Fruit fly (Drosophila melanogaster) whole organism, prepupa: ENCODE results near the gene CG43072.

ENCODE experiments used
- Blimp-1 ChIP-seq: fragments of 200-800 bp; sonication (Bioruptor generic); optimal IDR thresholded peaks from 3 replicates; lab custom pipeline; 2017; ENCODE audit warnings: missing biosample characterization, missing genetic modification characterization, mild to moderate bottlenecking, moderate library complexity, missing genetic modification reagents
- CG10669 ChIP-seq: fragments of 200-800 bp; sonication (Bioruptor generic); optimal IDR thresholded peaks from 3 replicates; lab custom pipeline; 2018; ENCODE audit warnings: missing biosample characterization, mild to moderate bottlenecking, missing genetic modification characterization, moderate library complexity
- CG11294 ChIP-seq: fragments of 200-800 bp; sonication (Bioruptor generic); IDR thresholded peaks from 2 replicates; pipeline ENCODE4 v1.3.6; 2022; ENCODE audit warnings: missing biosample characterization, missing genetic modification characterization
- CG11762 ChIP-seq: fragments of 200-800 bp; sonication (Bioruptor generic); optimal IDR thresholded peaks from 3 replicates; lab custom pipeline; 2016; ENCODE audit warnings: missing biosample characterization, missing genetic modification characterization; ENCODE audit not compliant: insufficient read depth
- CG15336 ChIP-seq: fragments of 200-800 bp; sonication (Bioruptor generic); IDR thresholded peaks from 2 replicates; pipeline ENCODE4 v1.3.6; 2022; ENCODE audit warnings: missing biosample characterization, missing genetic modification characterization
- CG1621 ChIP-seq: fragments of 200-800 bp; sonication (Bioruptor generic); optimal IDR thresholded peaks from 3 replicates; lab custom pipeline; 2018; ENCODE audit warnings: missing biosample characterization, mild to moderate bottlenecking, missing genetic modification characterization
- CG31627 ChIP-seq: fragments of 200-800 bp; sonication (Bioruptor generic); optimal IDR thresholded peaks from 3 replicates; lab custom pipeline; 2016; ENCODE audit warnings: missing biosample characterization, missing genetic modification characterization
- CG34406 ChIP-seq: fragments of 200-800 bp; sonication (Bioruptor generic); optimal IDR thresholded peaks from 3 replicates; lab custom pipeline; 2016; ENCODE audit warnings: missing biosample characterization, missing genetic modification characterization
- CG3919 ChIP-seq: fragments of 200-800 bp; sonication (Bioruptor generic); optimal IDR thresholded peaks from 3 replicates; lab custom pipeline; 2016; ENCODE audit warnings: missing biosample characterization, missing genetic modification characterization
- CG6792 ChIP-seq: fragments of 200-800 bp; sonication (Bioruptor generic); optimal IDR thresholded peaks from 3 replicates; lab custom pipeline; 2016; ENCODE audit warnings: missing biosample characterization, missing genetic modification characterization
- CG6854 ChIP-seq: fragments of 200-800 bp; sonication (Bioruptor generic); optimal IDR thresholded peaks from 2 replicates; lab custom pipeline; 2017; ENCODE audit warnings: missing biosample characterization, mild to moderate bottlenecking, missing genetic modification characterization
- CG7368 ChIP-seq: fragments of 200-800 bp; sonication (Bioruptor generic); optimal IDR thresholded peaks from 3 replicates; lab custom pipeline; 2016; ENCODE audit warnings: missing biosample characterization, missing genetic modification characterization
- Eip78C ChIP-seq: fragments of 200-800 bp; sonication (Bioruptor generic); peaks from one replicate; lab custom pipeline; 2016; ENCODE audit warnings: missing biosample characterization, missing genetic modification characterization
- Ets21C ChIP-seq: fragments of 200-800 bp; sonication (Bioruptor generic); optimal IDR thresholded peaks from 3 replicates; lab custom pipeline; 2016; ENCODE audit warnings: missing biosample characterization, missing genetic modification characterization
- Ets96B ChIP-seq: fragments of 200-800 bp; optimal IDR thresholded peaks from 2 replicates; lab custom pipeline; 2019; ENCODE audit warnings: missing biosample characterization, mild to moderate bottlenecking, missing genetic modification characterization, moderate library complexity
- Hr38 ChIP-seq: sonication (Bioruptor generic); optimal IDR thresholded peaks from 2 replicates; lab custom pipeline; 2016; ENCODE audit warnings: missing biosample characterization, missing genetic modification characterization
- Hr39 ChIP-seq: fragments of 200-800 bp; sonication (Bioruptor generic); optimal IDR thresholded peaks from 2 replicates; lab custom pipeline; 2016; ENCODE audit warnings: missing biosample characterization, missing genetic modification characterization
- Hr4 ChIP-seq: fragments of 200-800 bp; sonication (Bioruptor generic); optimal IDR thresholded peaks from 3 replicates; lab custom pipeline; 2016; ENCODE audit warnings: missing biosample characterization, missing genetic modification characterization
- Lpt ChIP-seq: fragments of 200-800 bp; sonication (Bioruptor generic); optimal IDR thresholded peaks from 3 replicates; lab custom pipeline; 2016; ENCODE audit warnings: missing biosample characterization, missing genetic modification characterization
- Met ChIP-seq: fragments of 200-800 bp; sonication (Bioruptor generic); optimal IDR thresholded peaks from 3 replicates; lab custom pipeline; 2016; ENCODE audit warnings: missing biosample characterization, missing genetic modification characterization
- Sox102F ChIP-seq: fragments of 200-800 bp; sonication (Bioruptor generic); optimal IDR thresholded peaks from 2 replicates; lab custom pipeline; 2016; ENCODE audit warnings: missing biosample characterization, mild to moderate bottlenecking, missing genetic modification characterization
- Sox14 ChIP-seq: fragments of 200-800 bp; sonication (Bioruptor generic); optimal IDR thresholded peaks from 3 replicates; lab custom pipeline; 2016; ENCODE audit warnings: missing biosample characterization, missing genetic modification characterization
- achi ChIP-seq: fragments of 200-800 bp; sonication (Bioruptor generic); optimal IDR thresholded peaks from 3 replicates; lab custom pipeline; 2016; ENCODE audit warnings: missing biosample characterization, missing genetic modification characterization
- acj6 ChIP-seq: fragments of 200-800 bp; sonication (Bioruptor generic); optimal IDR thresholded peaks from 3 replicates; lab custom pipeline; 2016; ENCODE audit warnings: missing biosample characterization, missing genetic modification characterization
- cyc ChIP-seq: fragments of 200-800 bp; sonication (Bioruptor generic); optimal IDR thresholded peaks from 3 replicates; lab custom pipeline; 2016; ENCODE audit warnings: missing biosample characterization, missing genetic modification characterization
- dsx ChIP-seq: fragments of 200-800 bp; optimal IDR thresholded peaks from 3 replicates; lab custom pipeline; 2019; ENCODE audit warnings: missing biosample characterization, mild to moderate bottlenecking, missing genetic modification characterization, moderate library complexity; ENCODE audit not compliant: poor library complexity, severe bottlenecking
- eg ChIP-seq: fragments of 200-800 bp; sonication (Bioruptor generic); IDR thresholded peaks from 3 replicates; pipeline ENCODE4 v1.3.6; 2022; ENCODE audit warnings: missing biosample characterization, missing genetic modification characterization
- esn ChIP-seq: fragments of 200-800 bp; sonication (Bioruptor generic); optimal IDR thresholded peaks from 2 replicates; lab custom pipeline; 2016; ENCODE audit warnings: missing biosample characterization, mild to moderate bottlenecking, missing genetic modification characterization, moderate library complexity
- fd85E ChIP-seq: fragments of 200-800 bp; sonication (Bioruptor generic); optimal IDR thresholded peaks from 3 replicates; lab custom pipeline; 2016; ENCODE audit warnings: missing biosample characterization, missing genetic modification characterization
- fkh ChIP-seq: fragments of 200-800 bp; sonication (Bioruptor generic); optimal IDR thresholded peaks from 3 replicates; lab custom pipeline; 2017; ENCODE audit warnings: missing biosample characterization, mild to moderate bottlenecking, missing genetic modification characterization, moderate library complexity
- spab ChIP-seq: fragments of 200-800 bp; sonication (Bioruptor generic); optimal IDR thresholded peaks from 2 replicates; lab custom pipeline; 2017; ENCODE audit warnings: missing biosample characterization, mild to moderate bottlenecking, missing genetic modification characterization, missing genetic modification reagents
- ss ChIP-seq, 2 experiments: fragments of 200-800 bp; sonication (Bioruptor generic); optimal IDR thresholded peaks; 2 replicates in 1 of 2; 3 replicates in 1 of 2; lab custom pipeline; 2017 to 2018; ENCODE audit warnings: mild to moderate bottlenecking in 2 of 2, missing biosample characterization in 2 of 2, missing genetic modification characterization in 2 of 2, moderate library complexity in 1 of 2
- vri ChIP-seq: fragments of 200-800 bp; sonication (Bioruptor generic); optimal IDR thresholded peaks from 3 replicates; lab custom pipeline; 2016; ENCODE audit warnings: missing biosample characterization, mild to moderate bottlenecking, missing genetic modification characterization

The CG43072 gene

dm6 chr3L:21060189-21061070, 5.2 kb upstream of the CG43072 start (continued):
- TF ChIP-seq CG11294 (GFP tag; lab: Robert Waterston, UW) (no peak), Hr39 (GFP tag; lab: Kevin White, UChicago) (peak; percentile 54), Met (GFP tag; lab: Kevin White, UChicago) (peak; percentile 74), eg (GFP tag; lab: Robert Waterston, UW) (peak; percentile 44; the same call in 2 of the 3 replicates), vri (GFP tag; lab: Kevin White, UChicago) (no peak), Hr4 (GFP tag; lab: Kevin White, UChicago) (peak; percentile 71), cyc (GFP tag; lab: Kevin White, UChicago) (peak; percentile 44), CG34406 (peak; percentile 41), Hr38 (GFP tag; lab: Kevin White, UChicago) (no peak), spab (GFP tag; lab: Kevin White, UChicago) (peak; percentile 9)
- TF ChIP-seq, all 60 proteins: peak for 42

dm6 chr3L:21061968-21062367, 3.7 kb upstream of the CG43072 start:
- TF ChIP-seq acj6 (GFP tag; lab: Kevin White, UChicago) = no peak
- TF ChIP-seq CG10669 (GFP tag; lab: Kevin White, UChicago) = no peak
- TF ChIP-seq CG7368 (GFP tag; lab: Kevin White, UChicago) = no peak
- peak; percentile 52 for TF ChIP-seq fkh
- TF ChIP-seq Hr38 (GFP tag; lab: Kevin White, UChicago) = no peak
- TF ChIP-seq, all 60 proteins: peak for 1

dm6 chr3L:21064587-21064986, 1.1 kb upstream of the CG43072 start:
- no peak for TF ChIP-seq spab (GFP tag; lab: Kevin White, UChicago)
- TF ChIP-seq acj6 (GFP tag; lab: Kevin White, UChicago) = no peak
- peak; percentile 69 for TF ChIP-seq Eip78C (GFP tag; lab: Kevin White, UChicago)
- no peak for TF ChIP-seq Blimp-1 (GFP tag; lab: Kevin White, UChicago)

- no peak for TF ChIP-seq Ets96B (tag; lab: Kevin White, UChicago)
- no peak for TF ChIP-seq CG31627 (GFP tag; lab: Kevin White, UChicago)
- no peak for TF ChIP-seq Sox102F (GFP tag; lab: Kevin White, UChicago)
- no peak for TF ChIP-seq Lpt (GFP tag; lab: Kevin White, UChicago)
- no peak for TF ChIP-seq ss (GFP tag; optimal IDR thresholded peaks at IDR 0.05; lab: Kevin White, UChicago)
- no peak for TF ChIP-seq Sox14 (GFP tag; lab: Kevin White, UChicago)
- TF ChIP-seq CG3919 (GFP tag; lab: Kevin White, UChicago) = no peak
- no peak for TF ChIP-seq fkh
- TF ChIP-seq acj6 (GFP tag; lab: Kevin White, UChicago) = no peak
- no peak for TF ChIP-seq fd85E (GFP tag; lab: Kevin White, UChicago)
- no peak for TF ChIP-seq CG11762 (GFP tag; lab: Kevin White, UChicago)
- no peak for TF ChIP-seq achi
- TF ChIP-seq dsx = no peak
- TF ChIP-seq eg (GFP tag; lab: Robert Waterston, UW) = no peak
- TF ChIP-seq Ets21C (GFP tag; lab: Kevin White, UChicago) = no peak
Measured at dm6 chr3L:21066210-21066912, 709 bp downstream of the CG43072 start.

dm6 chr3L:21067553-21068157, 2.0 kb downstream of the CG43072 start:
- TF ChIP-seq ss (GFP tag; optimal IDR thresholded peaks at IDR 0.05; lab: Kevin White, UChicago) = peak in 1 of 2 experiments; percentile 89
- TF ChIP-seq CG6854 = peak; percentile 52
- TF ChIP-seq Eip78C (GFP tag; lab: Kevin White, UChicago) = peak; percentile 46
- TF ChIP-seq Hr39 (GFP tag; lab: Kevin White, UChicago) = no peak
- peak; percentile 5 for TF ChIP-seq vri (GFP tag; lab: Kevin White, UChicago)
- peak; percentile 49 for TF ChIP-seq CG1621 (tag; lab: Kevin White, UChicago)
- TF ChIP-seq CG34406 = peak; percentile 11
- TF ChIP-seq esn (GFP tag; lab: Kevin White, UChicago) = peak; percentile 10
- no peak for TF ChIP-seq CG6792 (GFP tag; lab: Kevin White, UChicago)
- no peak for TF ChIP-seq CG15336
- TF ChIP-seq CG10669 (GFP tag; lab: Kevin White, UChicago) = no peak
- peak; percentile 60 for TF ChIP-seq dsx
- TF ChIP-seq, all 60 proteins: peak for 8
